Worm (Caenorhabditis elegans): ENCODE results near the gene T06E8.2.

The T06E8.2 gene

DNA sequence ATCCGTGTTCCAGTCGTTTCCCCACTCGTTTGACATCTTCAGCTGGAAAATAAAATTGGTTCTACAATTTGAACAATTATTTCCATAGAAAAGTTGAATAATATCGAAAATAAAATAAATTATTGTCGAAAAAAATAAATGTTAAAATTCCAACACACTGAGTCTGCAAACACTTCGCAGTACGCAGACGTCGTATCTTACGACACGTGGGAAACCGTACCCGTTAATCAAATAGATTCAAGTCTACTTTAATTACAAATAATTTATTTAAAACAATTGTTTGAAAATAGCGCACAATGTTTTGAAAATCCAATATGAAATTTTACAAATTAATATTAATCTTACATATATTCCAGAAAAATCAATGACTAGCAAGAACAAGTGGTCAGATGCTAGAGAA, 18.7 kb upstream of the T06E8.2 start, which contains the start of gene yif-1:
TSS of gene yif-1 (minus strand) at position 42 of the 400 bp plus-strand sequence.
- TF ChIP-seq dao-5 (tag; optimal IDR thresholded peaks at IDR 0.05) = no peak
- TF ChIP-seq him-1 (tag; optimal IDR thresholded peaks at IDR 0.05) = no peak
- TF ChIP-seq W03F9.2 (tag; optimal IDR thresholded peaks at IDR 0.05) = no peak

DNA sequence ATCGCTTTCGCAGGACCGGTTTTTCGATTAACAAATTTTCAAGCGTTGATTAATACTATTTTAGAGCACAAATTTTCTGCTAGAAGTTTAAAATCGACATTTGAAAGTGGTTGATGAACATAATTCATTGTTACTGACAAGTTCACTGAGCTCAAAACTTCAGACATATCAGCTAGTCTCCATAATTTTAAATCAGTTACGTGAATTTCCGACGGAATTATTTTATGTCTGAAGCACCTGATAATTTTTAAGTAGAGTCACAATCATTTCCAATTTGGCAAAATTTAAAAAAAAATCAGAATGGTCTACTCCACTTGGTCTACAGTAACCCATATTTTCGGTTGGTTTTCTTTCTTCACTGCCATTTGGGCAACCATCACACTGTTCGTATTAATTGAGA, 15.6 kb upstream of the T06E8.2 start, which contains the start of gene str-118:
TSS of gene str-118 (plus strand) at position 301 of the 400 bp plus-strand sequence.
- TF ChIP-seq him-1 (tag; optimal IDR thresholded peaks at IDR 0.05) (no peak), dao-5 (tag; optimal IDR thresholded peaks at IDR 0.05) (no peak), W03F9.2 (tag; optimal IDR thresholded peaks at IDR 0.05) (no peak)

DNA sequence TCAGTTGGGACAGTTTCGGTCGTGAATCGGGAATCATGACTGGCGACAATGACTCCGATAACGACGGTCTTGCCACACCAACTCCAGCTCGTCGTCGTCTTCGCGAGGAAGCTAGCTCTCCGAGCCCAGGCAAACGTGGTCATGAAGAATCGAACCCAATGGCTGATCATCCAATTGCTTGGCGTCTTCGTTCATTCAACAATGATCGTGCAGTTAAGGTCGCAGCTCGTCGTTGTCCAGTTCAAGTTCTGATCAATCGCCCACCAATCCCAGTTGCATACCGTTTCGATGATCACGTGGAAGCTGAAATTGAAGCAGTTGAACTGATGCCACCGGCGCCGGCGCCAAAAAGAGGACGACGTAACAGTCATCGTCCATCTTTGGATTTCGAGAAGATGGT, 11.0 kb upstream of the T06E8.2 start:
- TF ChIP-seq dao-5 (tag; optimal IDR thresholded peaks at IDR 0.05) (no peak), W03F9.2 (tag; optimal IDR thresholded peaks at IDR 0.05) (no peak), him-1 (tag; optimal IDR thresholded peaks at IDR 0.05) (no peak)

DNA sequence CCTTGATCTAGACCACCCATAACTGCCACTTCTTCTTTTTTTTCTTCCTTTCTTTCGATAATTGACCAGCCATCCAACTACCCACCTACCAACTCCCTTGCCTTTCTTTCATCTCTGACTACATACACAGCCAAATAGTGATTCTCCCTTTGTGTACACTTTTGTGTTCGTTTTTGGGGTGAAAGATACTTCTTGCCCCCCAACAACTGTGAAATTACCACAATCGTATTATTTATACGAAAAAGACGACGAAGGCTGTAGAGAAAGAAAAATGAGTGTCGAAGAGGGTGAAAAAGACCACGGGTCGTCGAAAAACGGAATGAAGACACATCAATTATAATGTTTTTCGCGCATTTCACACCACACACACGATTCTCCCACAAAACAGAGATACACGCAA, 10.3 kb upstream of the T06E8.2 start:
- TF ChIP-seq W03F9.2 (tag; optimal IDR thresholded peaks at IDR 0.05) (no peak), dao-5 (tag; optimal IDR thresholded peaks at IDR 0.05) (no peak), him-1 (tag; optimal IDR thresholded peaks at IDR 0.05) (no peak)

DNA sequence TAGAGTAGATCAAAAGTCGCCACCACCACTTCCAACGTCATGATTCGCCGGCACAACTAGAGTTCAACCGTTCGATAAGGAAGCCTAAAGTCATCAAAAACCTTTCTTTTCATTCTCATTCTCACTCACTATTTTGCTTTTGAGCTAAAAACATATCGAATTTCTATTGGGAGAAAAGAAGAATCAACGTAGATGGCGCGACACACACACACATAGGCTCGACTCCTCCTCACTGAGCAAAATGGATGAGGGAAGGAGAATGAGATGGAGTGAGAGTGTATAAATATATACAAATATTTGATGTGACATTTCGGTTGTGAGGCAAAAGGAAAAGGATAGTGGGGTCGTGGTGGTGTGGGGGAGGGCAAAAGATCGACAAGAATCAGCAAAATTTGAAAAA, 8.5 kb upstream of the T06E8.2 start:
- TF ChIP-seq him-1 (tag; optimal IDR thresholded peaks at IDR 0.05) (no peak), W03F9.2 (tag; optimal IDR thresholded peaks at IDR 0.05) (no peak), dao-5 (tag; optimal IDR thresholded peaks at IDR 0.05) (no peak)

DNA sequence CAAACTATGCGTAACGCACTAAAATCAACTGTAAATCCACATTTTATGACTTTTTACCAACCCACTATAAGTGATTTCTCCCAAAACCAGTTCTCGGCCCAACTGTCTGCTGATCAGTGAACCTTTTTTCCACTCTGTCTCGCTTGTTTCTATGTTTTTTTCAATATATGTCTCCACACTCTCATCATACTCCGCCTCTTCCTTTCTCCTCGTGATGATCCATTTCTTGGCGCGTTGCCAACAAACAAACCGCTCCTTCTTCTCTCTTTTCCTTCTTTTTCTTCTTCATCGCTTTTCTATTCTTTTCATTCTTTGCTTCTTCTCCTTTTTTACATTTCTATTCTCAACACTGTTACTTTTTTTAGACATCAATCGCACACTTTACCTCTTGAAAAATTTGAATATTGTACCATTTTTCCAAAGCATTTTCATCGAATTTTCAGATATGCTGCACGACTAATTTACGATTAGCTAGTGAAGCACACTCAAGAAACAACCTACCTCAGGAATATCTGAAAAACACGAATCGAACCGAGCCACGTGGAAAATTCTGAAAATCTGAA, 7.1 kb upstream of the T06E8.2 start, which contains the start of gene T06E8.8:
TSS of gene T06E8.8 (plus strand) at position 513 of the 563 bp plus-strand sequence.
- TF ChIP-seq dao-5 (tag; optimal IDR thresholded peaks at IDR 0.05) = no peak
- TF ChIP-seq W03F9.2 (tag; optimal IDR thresholded peaks at IDR 0.05) = no peak

DNA sequence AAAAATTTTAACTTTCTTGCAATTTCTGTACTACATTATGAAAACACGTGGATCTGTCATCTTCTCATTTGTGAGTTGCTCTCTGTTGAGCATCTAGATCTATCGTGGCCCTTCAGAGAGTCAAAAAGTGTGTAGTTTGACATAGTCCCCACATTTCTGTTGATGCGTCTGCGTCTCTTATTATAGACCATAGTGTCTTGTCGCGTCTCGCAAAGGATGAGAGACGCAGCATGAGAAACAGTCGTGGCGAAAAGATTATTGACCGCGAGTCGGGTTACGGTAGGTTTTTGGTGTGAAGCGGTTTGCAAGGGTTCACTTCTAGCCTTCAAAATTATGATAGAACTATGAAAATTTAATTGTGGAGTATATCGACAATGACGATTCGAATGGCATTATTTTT, 6.0 kb upstream of the T06E8.2 start:
- TF ChIP-seq W03F9.2 (tag; optimal IDR thresholded peaks at IDR 0.05) (no peak), him-1 (tag; optimal IDR thresholded peaks at IDR 0.05) (peak; percentile 29)

DNA sequence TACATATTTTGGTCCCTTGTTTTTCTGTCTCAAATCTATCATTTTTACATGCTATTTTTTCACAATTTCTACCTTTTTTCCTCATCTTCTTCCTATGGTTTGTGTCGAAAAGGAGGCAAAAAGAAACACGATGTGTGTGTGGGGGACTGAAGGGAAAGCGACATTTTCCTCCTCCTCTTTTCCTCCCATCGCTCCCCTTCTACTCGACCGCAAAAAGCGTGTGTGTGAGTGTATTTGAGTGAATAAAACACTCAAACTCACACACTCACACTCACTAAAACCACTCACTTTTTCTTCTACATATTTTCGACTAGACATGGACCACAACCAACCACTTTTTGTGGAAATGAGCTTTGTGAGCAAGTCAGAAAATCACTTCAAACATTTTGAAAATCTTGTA, 5.3 kb upstream of the T06E8.2 start:
- TF ChIP-seq dao-5 (tag; optimal IDR thresholded peaks at IDR 0.05) (no peak), W03F9.2 (tag; optimal IDR thresholded peaks at IDR 0.05) (no peak), him-1 (tag; optimal IDR thresholded peaks at IDR 0.05) (no peak)

DNA sequence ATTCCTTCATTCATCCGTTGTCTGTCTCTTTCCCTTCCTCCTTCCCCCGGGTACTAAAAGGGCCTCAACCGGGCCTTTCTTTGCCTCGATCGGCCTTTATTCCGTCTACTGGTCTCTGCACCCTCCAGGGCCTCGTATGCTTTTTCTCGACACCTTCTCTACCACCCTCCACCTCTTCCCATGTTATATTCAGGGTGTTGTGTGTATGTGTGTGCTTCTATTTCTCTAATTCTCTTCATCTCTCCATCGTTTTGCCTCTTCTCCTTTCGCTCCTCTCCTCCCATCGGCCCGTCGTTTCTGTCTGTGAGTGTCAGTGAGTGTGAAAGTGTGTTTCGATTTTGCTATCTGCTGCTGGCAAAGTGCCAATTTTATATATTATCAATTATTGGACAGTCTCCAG, 3.6 kb upstream of the T06E8.2 start:
- peak; percentile 58 for TF ChIP-seq W03F9.2 (tag; optimal IDR thresholded peaks at IDR 0.05)
- no peak for TF ChIP-seq him-1 (tag; optimal IDR thresholded peaks at IDR 0.05)
- no peak for TF ChIP-seq dao-5 (tag; optimal IDR thresholded peaks at IDR 0.05)

DNA sequence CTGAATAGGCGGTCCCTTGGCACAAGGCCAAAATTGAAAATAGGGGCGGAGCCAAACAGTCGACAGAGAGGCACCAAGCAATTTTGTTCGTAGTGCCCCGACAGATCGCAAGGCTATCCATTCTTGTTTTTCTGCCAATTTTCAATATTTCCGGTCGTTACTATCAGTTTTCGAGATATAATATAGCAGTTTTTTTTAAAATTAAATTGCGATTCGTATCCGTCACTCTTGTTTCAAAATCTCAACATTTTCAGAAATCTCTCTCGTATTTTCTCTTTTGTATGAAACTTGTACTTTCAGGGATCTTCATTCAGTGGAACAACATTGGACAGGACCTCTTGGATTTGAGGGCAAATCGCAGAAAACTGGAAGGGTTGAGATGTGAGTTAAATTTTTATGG, 827 bp upstream of the T06E8.2 start, which contains the start of gene F57A8.1:
TSS of gene F57A8.1 (plus strand) at position 301 of the 400 bp plus-strand sequence.
- TF ChIP-seq W03F9.2 (tag; optimal IDR thresholded peaks at IDR 0.05) (no peak), him-1 (tag; optimal IDR thresholded peaks at IDR 0.05) (no peak), dao-5 (tag; optimal IDR thresholded peaks at IDR 0.05) (no peak)

DNA sequence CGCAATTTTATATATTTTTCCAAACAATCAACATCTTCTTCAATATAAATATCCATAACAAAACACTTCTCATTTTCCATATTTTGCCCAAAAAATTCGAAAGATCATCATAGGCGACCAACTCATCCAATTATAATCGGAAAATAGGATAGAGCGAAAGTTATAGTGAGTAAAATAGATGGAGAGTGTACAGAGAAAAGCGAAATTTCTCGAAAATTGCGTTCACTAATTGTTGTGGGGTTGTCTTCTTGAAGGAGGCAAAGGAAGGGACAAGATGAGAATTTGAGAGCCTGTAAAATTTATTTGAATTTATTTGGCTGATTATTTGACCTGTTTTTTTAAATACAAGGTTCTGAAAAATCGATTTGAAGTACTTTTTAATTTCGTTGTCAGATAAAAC, 627 bp downstream of the T06E8.2 start:
- TF ChIP-seq him-1 (tag; optimal IDR thresholded peaks at IDR 0.05) = no peak
- TF ChIP-seq W03F9.2 (tag; optimal IDR thresholded peaks at IDR 0.05) = no peak
- TF ChIP-seq dao-5 (tag; optimal IDR thresholded peaks at IDR 0.05) = no peak

DNA sequence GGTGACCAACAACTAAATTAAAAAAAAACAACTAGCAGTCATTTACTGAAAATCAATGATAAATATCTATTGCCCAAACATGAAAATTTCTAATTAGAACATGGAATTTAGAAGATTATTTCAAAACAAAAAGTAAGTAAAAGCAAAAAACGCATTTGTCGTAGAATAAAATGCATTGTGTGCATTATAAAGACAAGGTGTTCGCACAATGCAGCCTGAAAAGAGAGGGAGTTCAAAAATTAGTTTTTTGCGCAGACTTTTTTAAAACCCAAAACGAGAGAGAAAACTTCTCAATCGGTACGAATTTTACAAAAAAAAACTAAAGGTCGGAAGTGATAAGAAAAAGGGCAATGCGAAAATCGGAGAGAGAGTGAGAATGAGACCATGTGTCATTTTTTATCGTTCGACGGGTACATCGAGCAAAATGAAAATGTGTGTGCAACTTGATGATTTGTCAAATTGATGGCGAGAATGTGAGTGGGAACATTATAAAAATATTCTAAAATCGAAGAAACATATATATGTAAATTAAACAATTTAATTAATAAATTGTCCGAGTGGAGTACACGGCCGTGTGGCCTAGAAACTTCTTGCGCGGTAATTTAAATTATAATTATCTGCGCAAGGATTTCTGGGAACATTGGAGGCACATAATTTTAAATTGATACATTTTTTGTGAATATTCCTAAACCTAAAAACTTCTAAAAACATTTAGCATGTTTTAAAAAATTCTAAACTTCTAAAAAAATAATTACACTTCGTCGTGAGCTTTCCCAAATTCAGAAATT, 4.6 kb downstream of the T06E8.2 start:
- TF ChIP-seq dao-5 (tag; optimal IDR thresholded peaks at IDR 0.05) (no peak), him-1 (tag; optimal IDR thresholded peaks at IDR 0.05) (no peak), W03F9.2 (tag; optimal IDR thresholded peaks at IDR 0.05) (no peak)

DNA sequence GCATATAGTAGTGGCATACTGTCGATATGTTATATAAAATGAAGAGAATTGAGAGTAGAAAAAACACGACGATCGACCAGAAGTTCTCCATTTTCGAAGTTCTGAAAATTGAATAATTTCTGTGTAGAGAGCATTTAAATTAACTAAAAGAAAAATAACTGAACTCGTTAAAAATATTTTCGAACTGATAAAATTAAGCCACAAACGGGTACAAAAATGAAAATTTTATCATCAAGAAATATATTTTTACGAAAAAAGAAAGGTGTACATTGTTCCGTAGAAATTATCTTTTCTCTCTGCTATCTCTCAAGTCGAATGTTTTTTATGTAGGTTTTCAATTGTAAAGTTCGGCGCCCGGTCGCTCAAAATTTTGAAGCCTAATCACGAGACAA, 5.2 kb downstream of the T06E8.2 start, which contains the start of gene acl-2:
TSS of gene acl-2 (minus strand) at position 101 of the 392 bp plus-strand sequence.
- no peak for TF ChIP-seq W03F9.2 (tag; optimal IDR thresholded peaks at IDR 0.05)

DNA sequence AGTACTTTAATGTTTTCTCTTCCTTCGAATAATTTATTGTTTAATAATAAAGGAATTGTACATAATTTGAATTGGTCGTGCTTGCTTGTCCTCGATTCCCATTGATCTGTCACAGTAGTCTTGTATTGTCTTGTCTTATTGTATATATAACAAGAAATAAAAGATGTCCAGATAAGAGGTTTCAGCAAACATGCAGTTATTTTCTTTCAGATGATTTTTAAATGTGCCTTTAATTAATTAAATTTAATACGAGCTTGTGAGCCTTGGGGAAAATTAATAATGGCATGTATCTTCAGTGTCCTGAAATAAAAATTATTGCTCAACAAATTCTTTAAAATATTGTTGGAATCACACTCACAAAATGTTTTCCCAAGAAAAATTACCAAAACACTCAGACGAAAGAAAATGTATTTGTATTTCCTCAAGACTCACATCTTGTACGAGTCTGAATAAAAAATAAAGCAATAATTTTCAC, 13.1 kb downstream of the T06E8.2 start:
- no peak for TF ChIP-seq him-1 (tag; optimal IDR thresholded peaks at IDR 0.05)
- TF ChIP-seq dao-5 (tag; optimal IDR thresholded peaks at IDR 0.05) = no peak
- no peak for TF ChIP-seq W03F9.2 (tag; optimal IDR thresholded peaks at IDR 0.05)

Measured in whole organism, L4/young adult.